Fruit fly (Drosophila melanogaster) whole organism: Measurements from ENCODE around the gene Rpn9.

Source experiments
- CG8478 ChIP-seq: fragments of >200 bp; optimal IDR thresholded peaks from 2 replicates; lab custom pipeline; 2018; ENCODE audit warnings: inconsistent platforms
- Dll ChIP-seq: fragments of >200 bp; optimal IDR thresholded peaks from 2 replicates; lab custom pipeline; 2017
- EcR ChIP-seq, 2 experiments: fragments of >200 bp; optimal IDR thresholded peaks; 2 replicates each; lab custom pipeline; 2017; ENCODE audit warnings: missing biosample characterization in 2 of 2, missing genetic modification characterization in 2 of 2, missing genetic modification reagents in 2 of 2
- pan ChIP-seq: fragments of >200 bp; optimal IDR thresholded peaks from 2 replicates; lab custom pipeline; 2017
- psq ChIP-seq: fragments of >200 bp; optimal IDR thresholded peaks from 2 replicates; lab custom pipeline; 2017
- usp ChIP-seq: fragments of >200 bp; optimal IDR thresholded peaks from 2 replicates; lab custom pipeline; 2017; ENCODE audit warnings: missing biosample characterization, missing genetic modification characterization, mixed read lengths

Rpn9 gene

DNA sequence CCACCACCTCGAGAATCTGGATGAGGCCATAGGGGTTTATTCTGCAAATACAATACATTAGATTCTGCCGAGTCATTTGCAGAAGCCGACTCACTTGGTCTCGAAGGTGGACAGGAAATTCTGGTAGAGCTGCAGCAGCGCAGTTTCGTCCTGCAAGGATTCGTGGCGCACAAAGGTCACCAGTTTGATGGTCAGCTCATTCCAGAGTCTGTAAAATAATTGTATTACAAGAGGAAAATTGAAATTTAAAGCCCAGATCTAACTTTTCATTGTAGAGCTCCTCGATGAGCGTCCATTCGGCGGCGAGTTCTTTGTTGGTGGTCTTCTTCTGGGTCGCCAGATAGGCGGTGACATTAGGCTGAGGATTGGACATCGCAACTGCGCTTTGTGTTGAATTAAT, 729 bp downstream of the Rpn9 start:
- no peak for TF ChIP-seq EcR (GFP tag; optimal IDR thresholded peaks at IDR 0.05; lab: Kevin White, UChicago)
- TF ChIP-seq CG8478 (lab: Kevin White, UChicago): no peak
- TF ChIP-seq Dll: no peak
- TF ChIP-seq psq (lab: Kevin White, UChicago): no peak

DNA sequence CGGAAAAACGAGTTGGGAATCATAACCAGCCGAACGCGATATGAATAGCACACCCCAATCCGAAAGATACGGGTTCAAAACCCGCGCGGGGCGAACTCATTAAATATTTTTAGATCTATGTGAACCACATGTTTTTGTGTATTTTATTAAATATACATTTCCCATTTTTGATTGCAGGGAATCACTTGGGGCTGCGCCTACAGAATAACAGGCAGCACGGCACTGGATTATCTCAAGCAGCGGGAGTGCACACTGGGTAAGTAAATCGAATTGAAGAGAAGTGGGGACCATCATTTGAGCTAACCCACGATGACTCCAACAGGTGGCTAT, 2.8 kb downstream of the Rpn9 start:
- TF ChIP-seq EcR (GFP tag; optimal IDR thresholded peaks at IDR 0.05; lab: Kevin White, UChicago): no peak
- TF ChIP-seq CG8478 (lab: Kevin White, UChicago): no peak
- TF ChIP-seq psq (lab: Kevin White, UChicago): no peak
- no peak for TF ChIP-seq Dll
- no peak for TF ChIP-seq usp (GFP tag; lab: Kevin White, UChicago)
- TF ChIP-seq pan (lab: Kevin White, UChicago): no peak

DNA sequence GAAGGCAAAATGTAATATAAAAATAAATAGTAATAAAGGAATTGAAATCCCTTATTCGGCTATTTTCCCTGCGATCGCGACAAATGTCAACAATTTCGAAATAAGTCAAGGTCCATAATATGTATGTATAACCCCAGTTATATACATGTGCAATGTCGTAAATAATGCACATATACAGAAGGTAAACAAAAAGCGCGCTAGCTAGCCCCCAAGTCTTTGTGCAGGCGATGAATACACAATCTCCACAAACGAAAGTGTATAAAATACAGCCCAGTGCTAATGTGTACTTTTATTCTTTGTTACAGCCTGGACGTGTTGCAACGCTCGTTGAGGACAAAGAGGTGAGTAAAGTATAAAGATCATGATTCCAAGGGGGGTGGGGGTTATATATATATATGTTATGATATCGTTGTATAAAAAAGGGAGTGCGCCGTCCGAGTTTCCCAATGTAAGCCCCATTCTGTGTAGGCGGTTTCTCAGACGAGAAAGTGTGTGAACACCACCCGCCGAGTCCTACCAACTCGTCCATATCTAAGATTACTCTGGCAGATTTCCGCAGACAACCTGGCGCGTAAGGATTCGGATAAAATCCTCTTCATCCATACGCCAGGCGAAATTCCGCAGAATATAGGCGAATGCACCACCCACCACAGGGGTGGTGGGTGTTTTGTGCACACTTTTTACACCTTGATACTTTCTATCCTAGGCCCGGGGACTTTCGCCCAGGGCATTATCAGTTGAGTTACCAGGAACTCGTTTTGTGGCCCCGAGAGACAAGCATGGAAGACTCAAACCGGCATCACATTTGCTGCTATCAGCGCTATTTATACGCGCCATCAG, 3.4 kb downstream of the Rpn9 start:
- TF ChIP-seq CG8478 (lab: Kevin White, UChicago) (no peak), EcR (GFP tag; optimal IDR thresholded peaks at IDR 0.05; lab: Kevin White, UChicago) (no peak), Dll (no peak), usp (GFP tag; lab: Kevin White, UChicago) (no peak), psq (lab: Kevin White, UChicago) (no peak), pan (lab: Kevin White, UChicago) (no peak)

DNA sequence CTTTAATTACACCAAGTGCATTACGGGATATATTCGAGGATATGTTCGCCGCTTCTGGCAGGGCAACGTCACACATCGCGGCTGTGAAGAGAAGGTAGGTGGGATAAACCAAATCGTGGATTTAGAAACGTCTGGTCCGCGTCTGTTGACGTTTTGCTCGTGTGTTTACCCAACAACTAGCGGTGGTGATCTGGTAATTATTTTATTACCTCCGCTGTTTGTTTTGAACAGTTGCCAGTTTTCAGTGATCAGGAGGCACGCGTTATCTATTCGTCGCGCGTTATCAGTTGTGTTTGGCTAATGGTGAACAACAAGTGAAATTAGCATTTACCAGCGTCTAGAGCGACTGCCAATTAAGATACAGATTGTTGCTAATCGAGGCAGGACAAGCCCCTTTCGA, 4.2 kb downstream of the Rpn9 start:
- TF ChIP-seq EcR (GFP tag; optimal IDR thresholded peaks at IDR 0.05; lab: Kevin White, UChicago) (no peak), CG8478 (lab: Kevin White, UChicago) (no peak), pan (lab: Kevin White, UChicago) (no peak), psq (lab: Kevin White, UChicago) (no peak), Dll (no peak), usp (GFP tag; lab: Kevin White, UChicago) (no peak)

DNA sequence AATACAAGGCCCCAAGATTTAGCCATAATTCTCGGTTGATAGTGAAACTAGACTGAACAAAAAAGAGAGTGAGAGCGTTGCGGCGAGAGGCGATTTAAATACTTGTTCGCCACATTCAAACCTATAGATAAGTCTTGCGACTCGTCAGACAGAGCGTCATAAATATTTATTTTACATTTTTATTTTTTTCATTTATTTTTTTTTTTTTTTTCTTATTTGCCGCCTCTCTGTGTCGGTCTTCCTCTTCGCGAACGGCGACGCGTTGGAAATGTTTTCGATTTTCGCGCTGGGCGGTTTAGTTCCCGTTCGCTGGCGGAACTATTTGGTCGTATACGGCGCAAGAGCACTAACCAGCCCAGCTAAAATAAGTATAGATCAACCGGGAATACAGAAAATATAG, 5.2 kb downstream of the Rpn9 start:
- no peak for TF ChIP-seq CG8478 (lab: Kevin White, UChicago)
- no peak for TF ChIP-seq EcR (GFP tag; optimal IDR thresholded peaks at IDR 0.05; lab: Kevin White, UChicago)
- TF ChIP-seq usp (GFP tag; lab: Kevin White, UChicago): no peak
- TF ChIP-seq Dll: no peak
- no peak for TF ChIP-seq psq (lab: Kevin White, UChicago)
- no peak for TF ChIP-seq pan (lab: Kevin White, UChicago)

DNA sequence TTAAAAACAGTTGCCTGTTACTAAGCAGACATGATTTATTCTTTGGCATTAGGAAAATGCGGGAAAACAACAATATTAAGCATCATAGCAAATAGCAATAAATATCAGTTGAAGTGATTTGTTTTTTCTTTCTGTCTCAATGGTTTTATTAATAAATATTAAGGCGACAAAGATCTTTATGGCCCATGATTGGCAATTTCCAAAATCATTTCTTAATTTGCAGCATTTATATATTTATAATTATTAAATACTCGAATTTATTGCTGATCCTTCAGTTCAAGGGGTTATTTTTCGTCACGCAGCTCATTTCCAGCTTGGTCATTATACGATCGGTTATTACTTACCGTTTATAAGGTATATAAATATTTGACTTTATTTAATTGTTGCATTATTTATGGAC, 5.6 kb downstream of the Rpn9 start:
- TF ChIP-seq CG8478 (lab: Kevin White, UChicago): no peak
- TF ChIP-seq psq (lab: Kevin White, UChicago): no peak
- TF ChIP-seq EcR (GFP tag; optimal IDR thresholded peaks at IDR 0.05; lab: Kevin White, UChicago): no peak
- no peak for TF ChIP-seq Dll
- no peak for TF ChIP-seq usp (GFP tag; lab: Kevin White, UChicago)
- no peak for TF ChIP-seq pan (lab: Kevin White, UChicago)

DNA sequence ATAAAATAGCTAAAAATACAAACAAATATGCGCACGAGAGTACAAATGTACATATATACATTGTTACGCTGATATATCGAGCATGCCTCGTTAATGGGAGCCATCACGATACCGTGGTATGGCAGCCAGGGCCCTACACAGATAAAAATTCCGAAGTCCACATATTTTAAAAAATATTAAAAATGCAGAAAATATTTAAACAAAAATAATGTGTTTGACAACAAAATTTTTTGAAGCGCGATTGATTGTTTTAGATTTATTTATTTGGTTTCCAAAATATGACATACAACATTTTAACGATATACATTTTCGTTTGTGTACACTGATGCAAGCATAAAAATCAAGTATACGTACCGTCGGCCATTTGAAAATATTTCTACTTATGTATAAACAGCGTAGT, 6.5 kb downstream of the Rpn9 start:
- TF ChIP-seq CG8478 (lab: Kevin White, UChicago) (no peak), pan (lab: Kevin White, UChicago) (no peak), psq (lab: Kevin White, UChicago) (no peak), EcR (GFP tag; optimal IDR thresholded peaks at IDR 0.05; lab: Kevin White, UChicago) (no peak), usp (GFP tag; lab: Kevin White, UChicago) (no peak), Dll (no peak)

DNA sequence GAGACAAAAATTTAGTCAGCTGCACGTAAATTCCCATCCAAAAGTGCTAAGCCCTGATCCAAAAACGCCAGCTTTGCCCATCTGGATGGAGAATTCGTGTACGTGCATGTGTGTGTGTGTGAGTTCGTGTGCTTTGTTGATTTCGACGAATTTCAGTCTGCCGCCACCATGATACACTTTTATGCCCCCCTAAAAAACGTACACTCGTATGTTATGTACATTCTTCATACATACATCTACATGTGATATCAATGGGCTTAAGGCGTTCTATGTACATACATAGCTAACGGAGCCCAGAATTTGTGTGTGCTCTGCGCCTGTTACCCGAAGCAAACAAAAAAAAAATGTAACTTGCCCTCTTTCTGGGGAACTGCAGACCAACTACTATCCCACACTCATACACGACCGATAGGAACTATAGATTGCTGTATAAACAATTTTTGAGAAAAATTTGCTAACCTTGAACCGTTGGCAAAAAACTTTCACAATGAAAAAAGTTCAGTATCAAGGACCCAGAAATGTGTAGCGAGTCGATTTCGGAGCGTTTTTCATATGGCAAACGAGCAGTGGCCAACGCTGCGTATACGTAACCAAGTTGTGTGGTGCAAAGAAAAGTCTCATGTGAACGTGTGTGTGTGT, 7.4 kb downstream of the Rpn9 start:
- TF ChIP-seq psq (lab: Kevin White, UChicago) (no peak), Dll (no peak), CG8478 (lab: Kevin White, UChicago) (no peak), usp (GFP tag; lab: Kevin White, UChicago) (no peak), pan (lab: Kevin White, UChicago) (no peak), EcR (GFP tag; optimal IDR thresholded peaks at IDR 0.05; lab: Kevin White, UChicago) (no peak)

DNA sequence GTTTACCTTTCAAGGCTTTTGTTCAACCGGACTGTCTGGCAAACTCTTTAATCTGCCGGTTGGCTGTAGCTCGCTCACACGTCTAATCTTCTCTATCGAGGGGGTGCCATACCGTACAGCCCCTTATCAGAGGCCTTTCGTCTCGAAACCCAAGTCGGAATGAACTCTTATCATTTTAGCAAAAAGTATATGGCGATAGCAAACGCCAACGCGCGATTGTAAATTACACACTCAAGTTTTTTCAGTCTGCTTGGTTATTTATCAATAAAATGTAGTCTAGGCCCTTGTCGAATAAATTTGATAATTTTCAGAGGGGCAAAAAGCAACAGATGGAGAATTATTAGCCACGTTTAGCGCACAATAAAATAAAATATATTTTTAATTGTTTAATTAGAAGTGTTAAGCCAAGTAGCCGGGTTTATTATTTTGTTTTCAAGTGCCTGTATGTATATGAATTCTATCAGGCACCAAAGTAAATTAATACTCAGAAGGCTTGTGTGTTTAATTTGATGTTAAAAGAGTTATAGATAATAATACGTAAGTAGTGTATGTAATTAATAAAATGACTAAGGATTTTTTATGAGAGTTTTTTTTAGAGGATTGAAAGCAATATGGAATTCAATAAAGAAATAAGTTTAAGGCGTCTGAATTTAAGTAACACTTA, 8.3 kb downstream of the Rpn9 start:
- TF ChIP-seq Dll (no peak), usp (GFP tag; lab: Kevin White, UChicago) (no peak), psq (lab: Kevin White, UChicago) (no peak), EcR (GFP tag; optimal IDR thresholded peaks at IDR 0.05; lab: Kevin White, UChicago) (no peak), CG8478 (lab: Kevin White, UChicago) (no peak), pan (lab: Kevin White, UChicago) (no peak)

DNA sequence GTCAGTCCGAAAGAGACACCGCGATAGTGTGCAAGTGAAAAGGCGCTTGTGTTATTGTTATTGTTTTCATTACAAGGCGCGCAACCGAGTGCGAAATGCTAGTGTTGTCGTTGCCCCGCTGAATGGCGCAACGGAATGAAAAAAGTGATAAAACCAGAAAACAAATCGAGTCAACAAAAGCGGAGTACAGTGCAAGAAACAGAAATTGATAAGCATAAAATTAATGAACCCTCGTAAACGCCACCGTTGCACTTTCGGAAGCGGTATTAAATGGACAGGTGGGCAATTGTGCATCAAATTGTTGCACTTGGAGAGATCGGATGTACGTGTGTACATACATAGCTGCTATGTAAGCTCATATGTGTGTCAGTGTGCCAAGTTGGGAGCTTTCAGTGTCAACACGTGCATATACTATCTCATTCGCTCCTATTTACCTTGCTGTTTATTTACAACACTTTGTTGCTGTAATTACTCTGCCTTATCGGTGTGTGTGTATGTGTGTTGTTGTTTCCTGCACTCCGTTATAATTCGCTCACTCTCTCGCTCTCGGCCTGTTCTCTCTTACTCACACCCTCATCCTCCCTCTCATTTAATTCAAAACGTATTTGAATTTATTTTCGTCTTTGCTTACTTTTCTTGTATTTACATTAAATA, 9.8 kb downstream of the Rpn9 start:
- TF ChIP-seq pan (lab: Kevin White, UChicago): no peak
- no peak for TF ChIP-seq Dll
- TF ChIP-seq EcR (GFP tag; optimal IDR thresholded peaks at IDR 0.05; lab: Kevin White, UChicago): peak in 1 of 2 experiments; percentile 11

DNA sequence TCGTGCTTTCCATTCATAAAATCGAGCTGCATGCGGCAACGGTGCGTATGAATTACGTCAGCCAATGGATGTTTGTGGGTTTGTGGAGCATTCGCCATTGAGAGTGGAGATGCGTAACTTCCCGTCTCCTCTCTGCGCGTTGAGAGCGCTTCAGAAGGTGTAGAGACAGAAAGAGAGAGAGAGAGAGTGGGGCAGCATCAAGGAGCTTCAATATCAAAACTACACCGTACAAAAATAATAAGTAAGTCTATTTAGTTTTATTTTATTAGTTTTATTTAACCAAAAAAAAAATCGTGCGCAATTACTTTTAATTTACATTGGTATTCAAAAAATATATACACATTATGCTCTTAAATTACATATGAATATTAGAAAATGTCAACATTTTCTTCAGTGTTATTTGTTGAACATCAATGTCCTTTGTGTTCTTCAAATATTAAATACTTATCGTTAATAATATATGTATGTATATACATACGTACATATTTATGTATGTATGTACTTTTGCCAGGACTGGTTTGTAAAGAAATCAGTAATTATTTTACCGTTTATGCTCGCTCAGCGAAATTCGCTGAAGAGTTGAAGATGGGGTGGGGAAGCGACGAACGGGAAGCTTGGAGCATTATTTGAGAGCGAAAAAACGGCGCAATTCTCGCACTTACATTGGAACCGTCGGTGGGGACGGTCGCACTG, 10.4 kb downstream of the Rpn9 start, which contains the start of gene CG10365:
CG10365 (plus strand) TSS at position 652 of the 693 bp plus-strand sequence.
- TF ChIP-seq psq (lab: Kevin White, UChicago) (no peak), EcR (GFP tag; optimal IDR thresholded peaks at IDR 0.05; lab: Kevin White, UChicago) (no peak), usp (GFP tag; lab: Kevin White, UChicago) (no peak), Dll (no peak)
